Worm (Caenorhabditis elegans): Measurements from ENCODE around the gene dsb-3.

DNA sequence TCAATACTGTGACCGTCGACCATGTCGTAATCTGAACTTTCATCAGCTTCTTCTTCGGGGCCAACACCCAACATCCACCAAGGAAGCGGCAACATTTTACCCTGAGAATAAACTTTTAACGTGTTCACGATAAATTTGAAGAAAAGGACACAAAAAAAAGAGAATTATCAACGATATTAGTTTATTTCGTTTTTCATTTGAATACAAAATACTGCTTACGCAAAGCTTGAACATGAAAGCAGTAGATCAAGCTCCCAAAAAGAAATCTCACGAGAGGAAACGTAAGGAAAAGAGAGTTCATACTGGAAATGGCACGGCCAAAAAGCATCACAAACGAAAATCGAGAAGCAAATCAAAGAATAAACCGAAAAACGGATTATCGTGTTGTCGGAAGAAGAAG is 4.3 kb upstream of the dsb-3 start, which contains the start of the genes C46A5.6 and C46A5.1:
- TF ChIP-seq lsy-2 (tag; optimal IDR thresholded peaks at IDR 0.05) (no peak), irx-1 (tag; optimal IDR thresholded peaks at IDR 0.05) (no peak), C04F5.9 (tag; optimal IDR thresholded peaks at IDR 0.05) (no peak), lin-13 (GFP tag; optimal IDR thresholded peaks at IDR 0.05) (no peak), mef-2 (tag; optimal IDR thresholded peaks at IDR 0.05) (no peak), tbx-2 (tag; optimal IDR thresholded peaks at IDR 0.05) (no peak), Y116A8C.19 (tag; optimal IDR thresholded peaks at IDR 0.05; ENCODE audit: borderline replicate concordance) (no peak), lin-35 (GFP tag; optimal IDR thresholded peaks at IDR 0.05) (no peak), skn-1 (tag; optimal IDR thresholded peaks at IDR 0.05) (no peak), nhr-237 (tag; optimal IDR thresholded peaks at IDR 0.05) (no peak), unc-130 (tag; optimal IDR thresholded peaks at IDR 0.05) (no peak)

All from whole organism, L1 larva.